Worm (Caenorhabditis elegans): ENCODE measurements around the gene srsx-35.
A peak's percentile ranks its signal among the peaks of the same experiment; 100 is the strongest.

ce11 chrV:20693968-20694367 lies 12.7 kb downstream of the srsx-35 start:
- TF ChIP-seq ztf-11 (tag; optimal IDR thresholded peaks at IDR 0.05), result no peak
- TF ChIP-seq nhr-11 (tag; optimal IDR thresholded peaks at IDR 0.05), result no peak
- TF ChIP-seq nfya-1 (tag; optimal IDR thresholded peaks at IDR 0.05; ENCODE audit: insufficient read depth), result peak; percentile 37
- TF ChIP-seq nhr-77 (tag; optimal IDR thresholded peaks at IDR 0.05), result no peak
- TF ChIP-seq ceh-28 (tag; optimal IDR thresholded peaks at IDR 0.05), result no peak
- no peak for TF ChIP-seq mdl-1 (tag; optimal IDR thresholded peaks at IDR 0.05)
- no peak for TF ChIP-seq ceh-82 (tag; optimal IDR thresholded peaks at IDR 0.05)
- peak; percentile 25 for TF ChIP-seq lin-15B (tag; optimal IDR thresholded peaks at IDR 0.05)

Data from whole organism, L3 larva.